Worm (Caenorhabditis elegans) whole organism, L4 larva: ENCODE measurements around the gene C17C3.5.

Experiments
- ceh-20 ChIP-seq: fragments of 200-800 bp; sonication (Bioruptor generic); IDR thresholded peaks from 2 replicates; pipeline ENCODE4 v1.3.6; 2022; ENCODE audit warnings: missing genetic modification reagents, missing genetic modification characterization, missing compliant biosample characterization
- mxl-3 ChIP-seq: fragments of 200-800 bp; sonication (Bioruptor generic); optimal IDR thresholded peaks from 2 replicates; lab custom pipeline; 2018; ENCODE audit warnings: mild to moderate bottlenecking, missing genetic modification characterization, missing compliant biosample characterization
- nhr-10 ChIP-seq: fragments of 150-350 bp; optimal IDR thresholded peaks from 2 replicates; lab custom pipeline; 2014; ENCODE audit warnings: missing biosample characterization, missing genetic modification characterization
- nhr-48 ChIP-seq: sonication (generic microtip); optimal IDR thresholded peaks from 2 replicates; lab custom pipeline; 2016; ENCODE audit warnings: mild to moderate bottlenecking, missing genetic modification characterization, missing compliant biosample characterization
- nhr-76 ChIP-seq: fragments of 150-350 bp; optimal IDR thresholded peaks from 2 replicates; lab custom pipeline; 2014; ENCODE audit warnings: missing biosample characterization, missing genetic modification characterization
- set-16 ChIP-seq: fragments of 200-800 bp; sonication (Bioruptor generic); IDR thresholded peaks from 2 replicates; pipeline ENCODE4 v1.3.6; 2022; ENCODE audit warnings: missing genetic modification reagents, missing genetic modification characterization, missing compliant biosample characterization

The C17C3.5 gene

ce11 chrII:5599326-5600044 is 47.9 kb downstream of the C17C3.5 start, which contains the start of gene C17G10.10 (continued):
- no peak for TF ChIP-seq set-16 (GFP tag; lab: Robert Waterston, UW)
- peak; percentile 27 for TF ChIP-seq mxl-3 (GFP tag; lab: Kevin White, UChicago)
- TF ChIP-seq ceh-20 (GFP tag; lab: Robert Waterston, UW) = peak; percentile 39; the same call in 1 of the 2 replicates
- TF ChIP-seq nhr-76 (tag; lab: Kevin White, UChicago) = no peak
- peak; percentile 66 for TF ChIP-seq nhr-48 (tag; lab: Kevin White, UChicago)
- TF ChIP-seq nhr-10 (tag; lab: Kevin White, UChicago) = no peak
